Fruit fly (Drosophila melanogaster) whole organism, embryonic: ENCODE results near the gene Flad1.

ENCODE experiments used
- Asciz ChIP-seq: fragments of 200-800 bp; sonication (Bioruptor generic); optimal IDR thresholded peaks from 2 replicates; lab custom pipeline; 2017; ENCODE audit warnings: missing biosample characterization, mild to moderate bottlenecking, missing genetic modification characterization, missing genetic modification reagents
- CG10147 ChIP-seq: fragments of 200-800 bp; sonication (Bioruptor generic); optimal IDR thresholded peaks from 2 replicates; lab custom pipeline; 2019; ENCODE audit warnings: missing biosample characterization, mild to moderate bottlenecking, missing genetic modification characterization, moderate library complexity
- CG15514 ChIP-seq: fragments of 200-800 bp; sonication (Bioruptor generic); optimal IDR thresholded peaks from 3 replicates; lab custom pipeline; 2017; ENCODE audit warnings: missing biosample characterization, missing genetic modification characterization, mild to moderate bottlenecking, moderate library complexity, missing genetic modification reagents
- CG17912 ChIP-seq: fragments of 200-800 bp; sonication (Bioruptor generic); optimal IDR thresholded peaks from 2 replicates; lab custom pipeline; 2018; ENCODE audit warnings: missing biosample characterization, mild to moderate bottlenecking, missing genetic modification characterization
- CG18262 ChIP-seq: fragments of 200-800 bp; optimal IDR thresholded peaks from 3 replicates; lab custom pipeline; 2019; ENCODE audit warnings: missing biosample characterization, mild to moderate bottlenecking, missing genetic modification characterization, moderate library complexity
- CG2199 ChIP-seq: fragments of 200-800 bp; sonication (Bioruptor generic); IDR thresholded peaks from 3 replicates; pipeline ENCODE4 v1.3.6; 2022; ENCODE audit warnings: missing biosample characterization, missing genetic modification characterization
- CG3726 ChIP-seq: fragments of 200-800 bp; sonication (Bioruptor generic); IDR thresholded peaks from 3 replicates; pipeline ENCODE4, ENCODE4 v1.3.6; 2022; ENCODE audit warnings: missing biosample characterization, missing genetic modification characterization
- CG3838 ChIP-seq: fragments of 200-800 bp; sonication (Bioruptor generic); optimal IDR thresholded peaks from 3 replicates; lab custom pipeline; 2016; ENCODE audit warnings: missing biosample characterization, missing genetic modification characterization
- CG4707 ChIP-seq: fragments of 200-800 bp; sonication (Bioruptor generic); optimal IDR thresholded peaks from 2 replicates; lab custom pipeline; 2018; ENCODE audit warnings: missing biosample characterization, mild to moderate bottlenecking, missing genetic modification characterization, moderate library complexity
- CG6854 ChIP-seq: fragments of 200-800 bp; sonication (Bioruptor generic); optimal IDR thresholded peaks from 3 replicates; lab custom pipeline; 2017; ENCODE audit warnings: missing biosample characterization, mild to moderate bottlenecking, missing genetic modification characterization
- CG9727 ChIP-seq: fragments of 200-800 bp; sonication (Bioruptor generic); optimal IDR thresholded peaks from 3 replicates; lab custom pipeline; 2017; ENCODE audit warnings: missing biosample characterization, mild to moderate bottlenecking, missing genetic modification characterization
- CG9797 ChIP-seq: fragments of 200-800 bp; sonication (Bioruptor generic); optimal IDR thresholded peaks from 3 replicates; lab custom pipeline; 2018; ENCODE audit warnings: missing biosample characterization, mild to moderate bottlenecking, missing genetic modification characterization
- Camta ChIP-seq: fragments of 200-800 bp; sonication (Bioruptor generic); optimal IDR thresholded peaks from 2 replicates; lab custom pipeline; 2016; ENCODE audit warnings: missing biosample characterization, missing genetic modification characterization
- CkIIα-i1 ChIP-seq: fragments of 200-800 bp; sonication (Bioruptor generic); IDR thresholded peaks from 2 replicates; pipeline ENCODE4 v1.3.6; 2022; ENCODE audit warnings: missing biosample characterization, missing genetic modification characterization
- ERR ChIP-seq: fragments of 200-800 bp; sonication (Bioruptor generic); optimal IDR thresholded peaks from 2 replicates; lab custom pipeline; 2016; ENCODE audit warnings: missing biosample characterization, missing genetic modification characterization
- Fer2 ChIP-seq: fragments of 200-800 bp; sonication (Bioruptor generic); optimal IDR thresholded peaks from 2 replicates; lab custom pipeline; 2018; ENCODE audit warnings: missing biosample characterization, mild to moderate bottlenecking, missing genetic modification characterization, moderate library complexity
- Hr51 ChIP-seq, 2 experiments: fragments of 200-800 bp; sonication (Bioruptor generic); optimal IDR thresholded peaks; 2 replicates in 1 of 2; 3 replicates in 1 of 2; lab custom pipeline; 2016 to 2018; ENCODE audit warnings: missing biosample characterization in 2 of 2, missing genetic modification characterization in 2 of 2, mild to moderate bottlenecking in 1 of 2, moderate library complexity in 1 of 2
- MBD-R2 ChIP-seq: fragments of 200-800 bp; sonication (Bioruptor generic); IDR thresholded peaks from 2 replicates; pipeline ENCODE4 v1.3.6; 2022; ENCODE audit warnings: missing biosample characterization, missing genetic modification characterization
- Med ChIP-seq: fragments of 200-800 bp; sonication (Bioruptor generic); peaks from one replicate; lab custom pipeline; 2016; ENCODE audit warnings: missing biosample characterization, missing genetic modification characterization, mild to moderate bottlenecking, inconsistent platforms, moderate library complexity
- Opbp ChIP-seq: fragments of 200-800 bp; sonication (Bioruptor generic); IDR thresholded peaks from 3 replicates; pipeline ENCODE4 v1.3.6; 2022; ENCODE audit warnings: missing biosample characterization, missing genetic modification characterization; ENCODE audit not compliant: partially characterized antibody
- Scr ChIP-seq: fragments of 200-800 bp; sonication (Bioruptor generic); IDR thresholded peaks from 2 replicates; pipeline ENCODE4 v1.3.6; 2022; ENCODE audit warnings: missing biosample characterization, missing genetic modification characterization; ENCODE audit not compliant: partially characterized antibody
- Sin3A ChIP-seq: fragments of >200 bp; optimal IDR thresholded peaks from 2 replicates; lab custom pipeline; 2018
- Six4 ChIP-seq: fragments of 200-800 bp; sonication (Bioruptor generic); optimal IDR thresholded peaks from 2 replicates; lab custom pipeline; 2016; ENCODE audit warnings: missing biosample characterization, missing genetic modification characterization
- Sry-δ ChIP-seq: fragments of 200-800 bp; sonication (Bioruptor generic); optimal IDR thresholded peaks from 2 replicates; lab custom pipeline; 2016; ENCODE audit warnings: missing biosample characterization, missing genetic modification characterization
- Xbp1 ChIP-seq: fragments of 200-800 bp; sonication (Bioruptor generic); optimal IDR thresholded peaks from 3 replicates; lab custom pipeline; 2016; ENCODE audit warnings: missing biosample characterization, mild to moderate bottlenecking, missing genetic modification characterization
- abd-A ChIP-seq: fragments of 200-800 bp; sonication (Bioruptor generic); optimal IDR thresholded peaks from 3 replicates; lab custom pipeline; 2019; ENCODE audit warnings: missing biosample characterization, mild to moderate bottlenecking, missing genetic modification characterization, moderate library complexity
- amos ChIP-seq: fragments of 200-800 bp; sonication (Bioruptor generic); IDR thresholded peaks from 2 replicates; pipeline ENCODE4 v1.3.6; 2022; ENCODE audit warnings: missing biosample characterization, missing genetic modification characterization; ENCODE audit not compliant: partially characterized antibody
- ara ChIP-seq: fragments of 200-800 bp; sonication (Bioruptor generic); IDR thresholded peaks from 2 replicates; pipeline ENCODE4 v1.3.6; 2022; ENCODE audit warnings: missing biosample characterization, missing genetic modification characterization
- bowl ChIP-seq: fragments of 200-800 bp; sonication (Bioruptor generic); IDR thresholded peaks from 2 replicates; pipeline ENCODE4 v1.3.6; 2022; ENCODE audit warnings: missing biosample characterization, missing genetic modification characterization
- caup ChIP-seq: fragments of 200-800 bp; sonication (Bioruptor generic); optimal IDR thresholded peaks from 3 replicates; lab custom pipeline; 2017; ENCODE audit warnings: missing biosample characterization, mild to moderate bottlenecking, missing genetic modification characterization, moderate library complexity; ENCODE audit not compliant: severe bottlenecking
- ci ChIP-seq: fragments of 200-800 bp; sonication (Bioruptor generic); IDR thresholded peaks from 3 replicates; pipeline ENCODE4 v1.3.6; 2022; ENCODE audit warnings: missing biosample characterization, missing genetic modification characterization
- corto ChIP-seq: fragments of 200-800 bp; sonication (Bioruptor generic); optimal IDR thresholded peaks from 2 replicates; lab custom pipeline; 2016; ENCODE audit warnings: missing biosample characterization, mild to moderate bottlenecking, missing genetic modification characterization, moderate library complexity
- danr ChIP-seq: fragments of 200-800 bp; sonication (Bioruptor generic); IDR thresholded peaks from 2 replicates; pipeline ENCODE4 v1.3.6; 2022; ENCODE audit warnings: missing biosample characterization, missing genetic modification characterization
- dimm ChIP-seq: fragments of 200-800 bp; sonication (Bioruptor generic); IDR thresholded peaks from 2 replicates; pipeline ENCODE4 v1.3.6; 2022; ENCODE audit warnings: missing biosample characterization, missing genetic modification characterization
- exex ChIP-seq: fragments of 200-800 bp; sonication (Bioruptor generic); optimal IDR thresholded peaks from 4 replicates; lab custom pipeline; 2018; ENCODE audit warnings: missing biosample characterization, mild to moderate bottlenecking, missing genetic modification characterization, moderate library complexity
- fd96Cb ChIP-seq: fragments of 200-800 bp; sonication (Bioruptor generic); optimal IDR thresholded peaks from 2 replicates; lab custom pipeline; 2018; ENCODE audit warnings: missing biosample characterization, mild to moderate bottlenecking, missing genetic modification characterization, moderate library complexity
- h ChIP-seq: fragments of >200 bp; optimal IDR thresholded peaks from 2 replicates; lab custom pipeline; 2017
- ham ChIP-seq: fragments of 200-800 bp; sonication (Bioruptor generic); IDR thresholded peaks from 2 replicates; pipeline ENCODE4 v1.3.6; 2022; ENCODE audit warnings: missing biosample characterization, missing genetic modification characterization
- kah ChIP-seq: fragments of 200-800 bp; sonication (Bioruptor generic); optimal IDR thresholded peaks from 2 replicates; lab custom pipeline; 2018; ENCODE audit warnings: missing biosample characterization, mild to moderate bottlenecking, missing genetic modification characterization
- lbe ChIP-seq: fragments of 200-800 bp; sonication (Bioruptor generic); optimal IDR thresholded peaks from 2 replicates; lab custom pipeline; 2016; ENCODE audit warnings: missing biosample characterization, mild to moderate bottlenecking, missing genetic modification characterization
- mirr ChIP-seq: fragments of 200-800 bp; sonication (Bioruptor generic); optimal IDR thresholded peaks from 3 replicates; lab custom pipeline; 2018; ENCODE audit warnings: missing biosample characterization, mild to moderate bottlenecking, missing genetic modification characterization
- pnt ChIP-seq: fragments of 200-800 bp; sonication (Bioruptor generic); optimal IDR thresholded peaks from 3 replicates; lab custom pipeline; 2016; ENCODE audit warnings: missing biosample characterization, missing genetic modification characterization
- seq ChIP-seq: fragments of 200-800 bp; sonication (Bioruptor generic); IDR thresholded peaks from 2 replicates; pipeline ENCODE4 v1.3.6; 2022; ENCODE audit warnings: missing biosample characterization, missing genetic modification characterization
- sna ChIP-seq: fragments of 200-800 bp; sonication (Bioruptor generic); IDR thresholded peaks from 2 replicates; pipeline ENCODE4 v1.3.6; 2022; ENCODE audit warnings: missing biosample characterization, missing genetic modification characterization; ENCODE audit not compliant: partially characterized antibody
- tna ChIP-seq: fragments of 200-800 bp; sonication (Bioruptor generic); IDR thresholded peaks from 2 replicates; pipeline ENCODE4 v1.3.6; 2022; ENCODE audit warnings: missing biosample characterization, missing genetic modification characterization; ENCODE audit not compliant: partially characterized antibody
- vvl ChIP-seq: fragments of 200-800 bp; sonication (Bioruptor generic); IDR thresholded peaks from 2 replicates; pipeline ENCODE4 v1.3.6; 2022; ENCODE audit warnings: missing biosample characterization, missing genetic modification characterization
- z ChIP-seq: fragments of 200-800 bp; sonication (Bioruptor generic); IDR thresholded peaks from 3 replicates; pipeline ENCODE4 v1.3.6; 2022; ENCODE audit warnings: missing biosample characterization, missing genetic modification characterization
- zen2 ChIP-seq: fragments of 200-800 bp; sonication (Bioruptor generic); IDR thresholded peaks from 3 replicates; pipeline ENCODE4 v1.3.6; 2022; ENCODE audit warnings: missing biosample characterization, missing genetic modification characterization; ENCODE audit not compliant: partially characterized antibody

The Flad1 gene

DNA sequence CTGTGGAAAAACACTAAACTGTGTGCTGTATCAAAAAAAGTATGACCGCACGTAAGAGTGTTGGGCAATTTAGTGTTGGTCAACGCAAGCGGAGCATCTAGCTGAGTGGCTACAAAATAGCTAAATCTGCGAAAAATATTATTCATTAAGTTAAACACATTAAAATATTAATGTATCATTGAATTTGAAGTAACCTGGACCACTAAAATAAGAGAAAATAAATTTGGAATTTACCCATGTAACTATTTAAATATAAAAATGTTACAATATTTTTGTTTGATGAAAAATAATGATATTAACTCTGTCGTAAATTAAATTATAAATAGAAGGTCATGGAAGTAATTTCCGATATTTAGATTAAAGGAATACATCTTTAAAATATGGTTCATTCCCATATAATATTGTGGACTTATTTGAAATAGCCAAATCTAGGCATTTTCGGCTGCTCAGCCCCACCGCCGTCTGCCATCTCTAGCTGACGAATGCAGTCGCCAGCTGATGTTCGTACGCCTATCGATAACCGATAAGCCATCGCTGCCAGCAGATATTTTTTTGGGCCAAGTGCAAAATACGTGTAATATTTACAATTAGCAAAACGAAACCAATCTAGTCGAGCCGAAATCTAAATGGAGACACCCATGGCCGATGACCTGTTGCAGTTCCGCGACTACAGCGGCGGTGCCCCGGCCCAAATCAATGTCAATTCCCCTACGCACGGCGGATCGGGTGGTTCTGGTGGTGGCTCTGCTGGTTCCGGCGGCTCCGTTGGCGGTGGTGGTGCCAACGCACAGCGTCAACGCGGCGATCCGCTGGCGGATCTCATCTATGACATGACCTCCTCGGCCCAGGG, 6.5 kb upstream of the Flad1 start, which contains the start of the genes Brms1 and CG4645 (continued):
- TF ChIP-seq corto (GFP tag; lab: Kevin White, UChicago), result no peak
- TF ChIP-seq Scr (GFP tag; lab: Robert Waterston, UW), result peak; percentile 44
- TF ChIP-seq CG17912 (GFP tag; lab: Kevin White, UChicago), result no peak
- peak; percentile 23 for TF ChIP-seq Fer2 (tag; lab: Kevin White, UChicago)
- TF ChIP-seq MBD-R2 (GFP tag; lab: Robert Waterston, UW), result peak; percentile 35
- no peak for TF ChIP-seq bowl (GFP tag; lab: Robert Waterston, UW)
- no peak for TF ChIP-seq CkIIα-i1 (GFP tag; lab: Robert Waterston, UW)
- no peak for TF ChIP-seq tna
- TF ChIP-seq lbe, result no peak
- TF ChIP-seq abd-A (tag; lab: Kevin White, UChicago), result no peak
- TF ChIP-seq sna (GFP tag; lab: Robert Waterston, UW), result 0 out of 2 replicates have a peak, but pooled peaks have one; percentile 27
- peak; percentile 25 for TF ChIP-seq exex
- TF ChIP-seq h (lab: Kevin White, UChicago), result no peak
- peak; percentile 24 for TF ChIP-seq Six4 (GFP tag; lab: Kevin White, UChicago)
- TF ChIP-seq Hr51 (GFP tag; optimal IDR thresholded peaks at IDR 0.05; lab: Kevin White, UChicago), result peak in 1 of 2 experiments; percentile 41
- peak; percentile 72 for TF ChIP-seq Med
- no peak for TF ChIP-seq dimm
- TF ChIP-seq CG9727 (GFP tag; lab: Kevin White, UChicago), result peak; percentile 48
- TF ChIP-seq pnt, result peak; percentile 16
- no peak for TF ChIP-seq ERR (GFP tag; lab: Kevin White, UChicago)
- peak; percentile 28; the same call in 1 of the 2 replicates for TF ChIP-seq vvl (GFP tag; lab: Robert Waterston, UW)
- TF ChIP-seq ara (GFP tag; lab: Robert Waterston, UW), result no peak
- no peak for TF ChIP-seq CG4707 (GFP tag; lab: Kevin White, UChicago)
- TF ChIP-seq Sry-δ (GFP tag; lab: Kevin White, UChicago), result peak; percentile 60
- peak; percentile 16 for TF ChIP-seq CG10147
- no peak for TF ChIP-seq mirr (GFP tag; lab: Kevin White, UChicago)
- no peak for TF ChIP-seq danr (GFP tag; lab: Robert Waterston, UW)
- TF ChIP-seq Opbp (GFP tag; lab: Robert Waterston, UW), result 0 out of 3 replicates have a peak, but pooled peaks have one; percentile 8
- peak; percentile 57 for TF ChIP-seq Xbp1 (GFP tag; lab: Kevin White, UChicago)
- TF ChIP-seq CG9797 (GFP tag; lab: Kevin White, UChicago), result peak; percentile 66
- TF ChIP-seq Sin3A, result peak; percentile 47
- no peak for TF ChIP-seq ham (GFP tag; lab: Robert Waterston, UW)
- no peak for TF ChIP-seq CG6854 (GFP tag; lab: Kevin White, UChicago)
- no peak for TF ChIP-seq Asciz (GFP tag; lab: Kevin White, UChicago)
- TF ChIP-seq CG3838 (GFP tag; lab: Kevin White, UChicago), result no peak
- TF ChIP-seq fd96Cb (tag; lab: Kevin White, UChicago), result peak; percentile 28
- TF ChIP-seq amos (GFP tag; lab: Robert Waterston, UW), result 0 out of 2 replicates have a peak, but pooled peaks have one; percentile 30
- peak; percentile 0 for TF ChIP-seq caup (GFP tag; lab: Kevin White, UChicago)
- no peak for TF ChIP-seq CG3726 (GFP tag; lab: Robert Waterston, UW)
- peak; percentile 59 for TF ChIP-seq CG18262 (tag; lab: Kevin White, UChicago)
- TF ChIP-seq kah (GFP tag; lab: Kevin White, UChicago), result no peak
- peak; percentile 77 for TF ChIP-seq CG15514 (GFP tag; lab: Kevin White, UChicago)
- TF ChIP-seq ci (GFP tag; lab: Robert Waterston, UW), result peak; percentile 33; the same call in 2 of the 3 replicates
- no peak for TF ChIP-seq Camta (GFP tag; lab: Kevin White, UChicago)
- TF ChIP-seq CG2199, result no peak
- TF ChIP-seq zen2 (GFP tag; lab: Robert Waterston, UW), result no peak
- TF ChIP-seq seq (GFP tag; lab: Robert Waterston, UW), result no peak
- no peak for TF ChIP-seq z (GFP tag; lab: Robert Waterston, UW)
